Worm (Caenorhabditis elegans): ENCODE results near the gene srw-107.

The srw-107 gene

ce11 chrV:487980-488379, 33.4 kb downstream of the srw-107 start:
- TF ChIP-seq hlh-13 (GFP tag; optimal IDR thresholded peaks at IDR 0.05) (no peak), unc-55 (GFP tag; optimal IDR thresholded peaks at IDR 0.05) (no peak), ceh-48 (tag; optimal IDR thresholded peaks at IDR 0.05) (no peak)

ce11 chrV:486684-487083, 34.7 kb downstream of the srw-107 start, which contains the start of gene nhr-211:
Gene nhr-211 (plus strand): TSS chrV:486984.
- TF ChIP-seq unc-42 (tag; optimal IDR thresholded peaks at IDR 0.05) (no peak), pax-1 (tag; optimal IDR thresholded peaks at IDR 0.05) (no peak), nhr-11 (tag; optimal IDR thresholded peaks at IDR 0.05) (no peak), sdc-2 (tag; optimal IDR thresholded peaks at IDR 0.05) (no peak), ceh-48 (tag; optimal IDR thresholded peaks at IDR 0.05) (no peak)

DNA sequence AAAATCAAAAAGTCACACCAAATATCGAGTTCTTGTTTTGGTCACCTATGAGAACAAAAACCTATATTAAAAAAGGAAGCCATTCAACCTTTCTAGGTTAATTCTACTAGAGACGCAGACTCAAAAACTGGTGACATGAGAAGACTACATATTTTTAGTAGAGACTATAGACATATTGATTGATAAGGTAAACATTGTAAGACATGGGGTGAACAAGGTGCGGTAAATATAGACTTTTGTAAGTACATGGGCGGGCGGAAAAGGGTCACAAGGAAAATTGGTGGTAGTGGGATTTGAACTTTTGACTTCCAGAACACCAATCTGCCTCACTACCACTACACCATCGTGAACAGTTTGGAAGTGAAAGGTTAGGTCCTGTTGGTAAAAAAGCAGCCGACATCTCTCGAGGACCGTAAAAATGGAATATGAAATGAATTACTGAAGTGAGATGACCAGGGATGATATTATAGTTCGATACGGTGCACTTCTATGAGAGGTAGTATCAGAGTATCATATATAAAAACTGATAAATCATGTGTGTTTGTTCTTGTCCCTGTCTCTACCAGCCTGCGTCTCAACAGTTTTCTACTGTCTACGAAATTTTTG, 37.0 kb downstream of the srw-107 start, which contains the start of gene nhr-212:
Gene nhr-212, plus strand, starts transcription at position 573 of the 606 bp plus-strand sequence.
- TF ChIP-seq unc-86 (tag; optimal IDR thresholded peaks at IDR 0.05) (no peak), tbx-2 (tag; optimal IDR thresholded peaks at IDR 0.05) (no peak), ceh-30 (tag; optimal IDR thresholded peaks at IDR 0.05) (no peak), ceh-2 (tag; optimal IDR thresholded peaks at IDR 0.05) (no peak), ceh-48 (tag; optimal IDR thresholded peaks at IDR 0.05) (no peak), ztf-16 (tag; optimal IDR thresholded peaks at IDR 0.05) (no peak), ceh-24 (tag; optimal IDR thresholded peaks at IDR 0.05) (no peak), fax-1 (tag; optimal IDR thresholded peaks at IDR 0.05) (no peak), syd-9 (tag; optimal IDR thresholded peaks at IDR 0.05) (no peak), mec-3 (tag; optimal IDR thresholded peaks at IDR 0.05; ENCODE audit: borderline replicate concordance) (no peak), nfya-1 (tag; optimal IDR thresholded peaks at IDR 0.05) (no peak), Y22D7AL.16 (tag; optimal IDR thresholded peaks at IDR 0.05) (no peak), nhr-11 (tag; optimal IDR thresholded peaks at IDR 0.05) (no peak), ceh-14 (tag; optimal IDR thresholded peaks at IDR 0.05) (no peak)

DNA sequence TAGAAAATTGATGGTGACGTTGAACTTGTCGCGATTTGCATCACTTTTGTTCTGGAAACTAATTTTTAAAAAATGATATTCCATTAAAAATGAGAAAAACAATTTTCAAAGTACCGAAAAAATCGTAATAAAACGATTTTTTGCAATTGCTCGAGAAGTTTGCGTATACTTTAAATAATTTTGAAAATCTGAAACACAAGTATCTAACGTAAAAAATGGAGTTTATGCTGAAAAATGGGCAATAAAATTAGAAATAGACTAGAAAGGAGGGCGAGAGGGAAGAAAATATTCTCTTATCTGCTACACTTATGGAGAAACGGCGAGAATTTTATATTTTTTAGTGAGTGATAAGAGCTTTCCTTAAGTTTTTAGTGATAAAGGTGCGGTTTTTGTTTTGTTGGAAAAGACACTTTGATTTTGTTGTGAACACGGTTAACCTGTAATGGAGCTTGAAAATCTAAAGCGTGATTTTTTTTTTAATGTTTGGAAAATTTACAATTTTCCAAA, 38.1 kb downstream of the srw-107 start, which contains the start of gene nhr-130:
Gene nhr-130, minus strand, starts transcription at position 51 of the 507 bp plus-strand sequence.
- TF ChIP-seq Y22D7AL.16 (tag; optimal IDR thresholded peaks at IDR 0.05) (no peak), rnt-1 (tag; optimal IDR thresholded peaks at IDR 0.05) (no peak), elt-2 (tag; optimal IDR thresholded peaks at IDR 0.05) (peak; percentile 59), ama-1 (optimal IDR thresholded peaks at IDR 0.05) (no peak)

- TF ChIP-seq nfya-1 (tag; optimal IDR thresholded peaks at IDR 0.05) (peak; percentile 34), ceh-31 (tag; optimal IDR thresholded peaks at IDR 0.05) (no peak), F13H6.1 (tag; optimal IDR thresholded peaks at IDR 0.05) (no peak), pha-4 (tag; optimal IDR thresholded peaks at IDR 0.05) (no peak), ahr-1 (tag; optimal IDR thresholded peaks at IDR 0.05) (no peak), odd-2 (tag; optimal IDR thresholded peaks at IDR 0.05) (no peak)
Measured at ce11 chrV:482860-483259, 38.6 kb downstream of the srw-107 start.

DNA sequence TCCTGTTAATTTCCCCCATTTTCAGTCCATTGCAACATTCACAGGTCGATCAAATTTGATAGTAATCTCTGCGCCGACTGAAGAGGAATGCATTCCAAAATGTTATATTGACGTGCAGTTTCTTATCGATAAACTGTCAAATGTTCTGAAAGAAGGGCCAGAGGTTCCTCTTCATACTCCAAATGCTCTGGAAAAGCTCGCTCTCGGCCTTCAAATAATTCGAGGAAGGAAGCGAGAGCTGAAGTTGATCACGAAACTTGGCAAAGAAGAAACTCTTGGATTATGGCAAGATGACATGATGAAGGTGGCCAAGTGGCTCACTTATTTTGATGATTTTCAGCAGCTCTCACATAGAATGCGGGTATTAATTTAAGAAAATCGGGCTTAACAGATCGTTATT, 42.4 kb downstream of the srw-107 start:
- TF ChIP-seq ceh-24 (tag; optimal IDR thresholded peaks at IDR 0.05) (no peak), ceh-6 (GFP tag; optimal IDR thresholded peaks at IDR 0.05) (no peak), ceh-14 (tag; optimal IDR thresholded peaks at IDR 0.05) (no peak), dmd-4 (tag; optimal IDR thresholded peaks at IDR 0.05; ENCODE audit: borderline replicate concordance) (no peak), Y22D7AL.16 (tag; optimal IDR thresholded peaks at IDR 0.05) (no peak), nfya-1 (tag; optimal IDR thresholded peaks at IDR 0.05) (no peak), hlh-6 (tag; optimal IDR thresholded peaks at IDR 0.05) (no peak), pha-4 (tag; optimal IDR thresholded peaks at IDR 0.05) (no peak), nhr-11 (tag; optimal IDR thresholded peaks at IDR 0.05) (no peak), hlh-15 (tag; optimal IDR thresholded peaks at IDR 0.05) (no peak), unc-86 (tag; optimal IDR thresholded peaks at IDR 0.05) (no peak), zip-5 (tag; optimal IDR thresholded peaks at IDR 0.05) (no peak), ahr-1 (tag; optimal IDR thresholded peaks at IDR 0.05) (no peak), npax-4 (tag; optimal IDR thresholded peaks at IDR 0.05) (no peak), ttx-3 (tag; optimal IDR thresholded peaks at IDR 0.05) (no peak), odd-2 (tag; optimal IDR thresholded peaks at IDR 0.05) (no peak), unc-42 (tag; optimal IDR thresholded peaks at IDR 0.05) (no peak)
